Fruit fly (Drosophila melanogaster): ENCODE results near the gene CG14325.

Gene CG14325

dm6 chr3R:17655040-17655439, 28.1 kb downstream of the CG14325 start (continued):
- TF ChIP-seq klu (GFP tag; IDR thresholded peaks at IDR 0.05), result no peak
- TF ChIP-seq wdn (GFP tag; IDR thresholded peaks at IDR 0.05), result no peak
- no peak for TF ChIP-seq CG14860 (GFP tag; IDR thresholded peaks at IDR 0.05; ENCODE audit: partially characterized antibody)
- TF ChIP-seq CG8089 (GFP tag; optimal IDR thresholded peaks at IDR 0.05), result no peak
- TF ChIP-seq CG5180 (GFP tag; optimal IDR thresholded peaks at IDR 0.05), result no peak
- TF ChIP-seq Nf-YB (GFP tag; optimal IDR thresholded peaks at IDR 0.05), result no peak
- no peak for TF ChIP-seq fd3F (GFP tag; optimal IDR thresholded peaks at IDR 0.05)
- TF ChIP-seq NK7.1 (GFP tag; optimal IDR thresholded peaks at IDR 0.05), result no peak
- TF ChIP-seq HmgD (GFP tag; optimal IDR thresholded peaks at IDR 0.05), result no peak
- TF ChIP-seq oc (tag; optimal IDR thresholded peaks at IDR 0.05), result no peak
- peak; percentile 15 for TF ChIP-seq ewg (GFP tag; optimal IDR thresholded peaks at IDR 0.05)
- no peak for TF ChIP-seq ato (GFP tag; IDR thresholded peaks at IDR 0.05; ENCODE audit: partially characterized antibody)
- peak; percentile 44 for TF ChIP-seq CrebB (tag; optimal IDR thresholded peaks at IDR 0.05)
- peak; percentile 15 for TF ChIP-seq CG11504 (tag; optimal IDR thresholded peaks at IDR 0.05)
- no peak for TF ChIP-seq peb (GFP tag; IDR thresholded peaks at IDR 0.05)
- no peak for TF ChIP-seq eyg (GFP tag; optimal IDR thresholded peaks at IDR 0.05)
- TF ChIP-seq CG6765 (GFP tag; optimal IDR thresholded peaks at IDR 0.05), result no peak
- TF ChIP-seq pfk (GFP tag; optimal IDR thresholded peaks at IDR 0.05), result no peak
- no peak for TF ChIP-seq GATAe (GFP tag; conservative IDR thresholded peaks at IDR 0.05)
- no peak for TF ChIP-seq ttk (GFP tag; IDR thresholded peaks at IDR 0.05)
- no peak for TF ChIP-seq ash1 (GFP tag; optimal IDR thresholded peaks at IDR 0.05)
- no peak for TF ChIP-seq Stat92E (GFP tag; optimal IDR thresholded peaks at IDR 0.05)
- TF ChIP-seq gcm2 (GFP tag; optimal IDR thresholded peaks at IDR 0.05), result no peak
- TF ChIP-seq dimm (GFP tag; IDR thresholded peaks at IDR 0.05), result 0 out of 2 replicates have a peak, but pooled peaks have one; percentile 13
- TF ChIP-seq CG11085 (GFP tag; IDR thresholded peaks at IDR 0.05), result no peak
- no peak for TF ChIP-seq CG15601 (tag; optimal IDR thresholded peaks at IDR 0.05)
- TF ChIP-seq fd96Cb (tag; optimal IDR thresholded peaks at IDR 0.05), result no peak
- no peak for TF ChIP-seq kni (GFP tag; optimal IDR thresholded peaks at IDR 0.05)
- no peak for TF ChIP-seq CG6791 (GFP tag; IDR thresholded peaks at IDR 0.05; ENCODE audit: partially characterized antibody)
- peak; percentile 47 for TF ChIP-seq CG4707 (GFP tag; optimal IDR thresholded peaks at IDR 0.05)
- TF ChIP-seq dpn (GFP tag; optimal IDR thresholded peaks at IDR 0.05), result no peak
- TF ChIP-seq CG12659 (GFP tag; optimal IDR thresholded peaks at IDR 0.05), result no peak
- TF ChIP-seq CG12104 (GFP tag; optimal IDR thresholded peaks at IDR 0.05), result no peak
- no peak for TF ChIP-seq Dad (GFP tag; optimal IDR thresholded peaks at IDR 0.05)
- no peak for TF ChIP-seq p53 (GFP tag; optimal IDR thresholded peaks at IDR 0.05)
- no peak for TF ChIP-seq Rx (GFP tag; IDR thresholded peaks at IDR 0.05)
- no peak for TF ChIP-seq CG15269 (tag; optimal IDR thresholded peaks at IDR 0.05)
- peak; percentile 5 for TF ChIP-seq Oli (tag; optimal IDR thresholded peaks at IDR 0.05)
- TF ChIP-seq Hr39 (optimal IDR thresholded peaks at IDR 0.05), result no peak
- TF ChIP-seq CG7556 (GFP tag; optimal IDR thresholded peaks at IDR 0.05), result no peak
- no peak for TF ChIP-seq Jarid2 (GFP tag; optimal IDR thresholded peaks at IDR 0.05)
- no peak for TF ChIP-seq inv (GFP tag; IDR thresholded peaks at IDR 0.05; ENCODE audit: partially characterized antibody)
- no peak for TF ChIP-seq CG32532 (GFP tag; IDR thresholded peaks at IDR 0.05)
- no peak for TF ChIP-seq CG2678 (tag; optimal IDR thresholded peaks at IDR 0.05)
- TF ChIP-seq da (GFP tag; optimal IDR thresholded peaks at IDR 0.05), result no peak
- no peak for TF ChIP-seq CG4854 (GFP tag; optimal IDR thresholded peaks at IDR 0.05)
- no peak for TF ChIP-seq Lim3 (GFP tag; IDR thresholded peaks at IDR 0.05)
- TF ChIP-seq Ravus (GFP tag; IDR thresholded peaks at IDR 0.05), result no peak
- TF ChIP-seq PHDP (tag; optimal IDR thresholded peaks at IDR 0.05), result peak; percentile 64
- no peak for TF ChIP-seq hbn (GFP tag; IDR thresholded peaks at IDR 0.05; ENCODE audit: partially characterized antibody)
- TF ChIP-seq CG7839 (tag; optimal IDR thresholded peaks at IDR 0.05), result no peak
